Worm (Caenorhabditis elegans) whole organism, L1 larva: ENCODE results near the gene cest-6.
A peak's percentile ranks its signal among the peaks of the same experiment; 100 is the strongest.

Experiments
- C16A3.4 ChIP-seq: fragments of 150-350 bp; optimal IDR thresholded peaks from 2 replicates; lab custom pipeline; 2014; ENCODE audit warnings: missing biosample characterization, missing genetic modification characterization
- C34B4.2 ChIP-seq: sonication (generic microtip); optimal IDR thresholded peaks from 2 replicates; lab custom pipeline; 2017; ENCODE audit warnings: mild to moderate bottlenecking, missing genetic modification characterization, missing compliant biosample characterization
- F16B12.6 ChIP-seq: fragments of 150-350 bp; optimal IDR thresholded peaks from 2 replicates; lab custom pipeline; 2014; ENCODE audit warnings: missing biosample characterization, missing genetic modification characterization
- aha-1 ChIP-seq: fragments of 150-350 bp; optimal IDR thresholded peaks from 2 replicates; lab custom pipeline; 2014; ENCODE audit warnings: missing biosample characterization, missing genetic modification characterization
- alr-1 ChIP-seq: fragments of 200-800 bp; sonication (Bioruptor generic); optimal IDR thresholded peaks from 2 replicates; lab custom pipeline; 2018; ENCODE audit warnings: borderline replicate concordance, mild to moderate bottlenecking, missing genetic modification characterization, missing compliant biosample characterization
- ceh-82 ChIP-seq, 3 experiments: fragments of 150-350 bp in 1 of 3; sonication (generic microtip) in 2 of 3; optimal IDR thresholded peaks; 2 replicates each; lab custom pipeline; 2014 to 2017; ENCODE audit warnings: missing biosample characterization in 3 of 3, missing genetic modification characterization in 3 of 3
- ceh-90 ChIP-seq: sonication (generic microtip); optimal IDR thresholded peaks from 2 replicates; lab custom pipeline; 2016; ENCODE audit warnings: missing genetic modification characterization, missing compliant biosample characterization
- ces-1 ChIP-seq: fragments of 150-350 bp; optimal IDR thresholded peaks from 2 replicates; lab custom pipeline; 2014; ENCODE audit warnings: missing biosample characterization, missing genetic modification reagents, missing genetic modification characterization
- dsc-1 ChIP-seq: sonication (generic microtip); optimal IDR thresholded peaks from 2 replicates; lab custom pipeline; 2016; ENCODE audit warnings: mild to moderate bottlenecking, missing genetic modification characterization, missing compliant biosample characterization
- efl-1 ChIP-seq, 4 experiments: fragments of 150-350 bp; optimal IDR thresholded peaks in 3 of 4; peaks in 1 of 4; 1 replicate in 1 of 4; 2 replicates in 3 of 4; lab custom pipeline; 2014; ENCODE audit warnings: missing biosample characterization in 2 of 4, missing genetic modification characterization in 2 of 4, missing genetic modification reagents in 2 of 4
- efl-3 ChIP-seq: fragments of 200-800 bp; sonication (Bioruptor generic); optimal IDR thresholded peaks from 2 replicates; lab custom pipeline; 2018; ENCODE audit warnings: mild to moderate bottlenecking, missing genetic modification characterization, missing compliant biosample characterization
- egl-27 ChIP-seq, 2 experiments: fragments of 150-350 bp in 1 of 2; sonication (generic microtip); optimal IDR thresholded peaks; 3 replicates each; lab custom pipeline; 2017 to 2018; ENCODE audit warnings: missing biosample characterization in 2 of 2, missing genetic modification characterization in 2 of 2, missing genetic modification reagents in 2 of 2
- ets-5 ChIP-seq: fragments of 200-800 bp; sonication (Bioruptor generic); IDR thresholded peaks from 2 replicates; pipeline ENCODE4 v1.3.6; 2022; ENCODE audit warnings: missing genetic modification characterization, missing compliant biosample characterization
- fkh-10 ChIP-seq: sonication (generic microtip); optimal IDR thresholded peaks from 2 replicates; lab custom pipeline; 2017; ENCODE audit warnings: missing biosample characterization, missing genetic modification reagents, missing genetic modification characterization
- grh-1 ChIP-seq: fragments of 200-800 bp; sonication (Bioruptor generic); IDR thresholded peaks from 2 replicates; pipeline ENCODE4 v1.3.6; 2022; ENCODE audit warnings: missing genetic modification reagents, missing genetic modification characterization, missing compliant biosample characterization
- hlh-17 ChIP-seq: fragments of 200-800 bp; sonication (Bioruptor generic); optimal IDR thresholded peaks from 2 replicates; lab custom pipeline; 2018; ENCODE audit warnings: missing genetic modification characterization, mild to moderate bottlenecking, missing compliant biosample characterization, moderate library complexity, borderline replicate concordance
- hlh-4 ChIP-seq: sonication (generic microtip); optimal IDR thresholded peaks from 2 replicates; lab custom pipeline; 2016; ENCODE audit warnings: mild to moderate bottlenecking, missing genetic modification characterization, missing compliant biosample characterization
- hpl-2 ChIP-seq: fragments of 150-350 bp; optimal IDR thresholded peaks from 2 replicates; lab custom pipeline; 2014; ENCODE audit warnings: missing biosample characterization, missing genetic modification reagents, missing genetic modification characterization
- isw-1 ChIP-seq: fragments of 200-800 bp; sonication (Bioruptor generic); IDR thresholded peaks from 2 replicates; pipeline ENCODE4 v1.3.6; 2022; ENCODE audit warnings: missing genetic modification characterization, missing compliant biosample characterization
- jun-1 ChIP-seq: fragments of 150-350 bp; optimal IDR thresholded peaks from 2 replicates; lab custom pipeline; 2014; ENCODE audit warnings: missing biosample characterization, missing genetic modification reagents, missing genetic modification characterization
- lin-14 ChIP-seq: fragments of 200-800 bp; sonication (Bioruptor generic); optimal IDR thresholded peaks from 2 replicates; lab custom pipeline; 2018; ENCODE audit warnings: mild to moderate bottlenecking, missing genetic modification characterization, moderate library complexity, missing compliant biosample characterization
- lin-15B ChIP-seq: fragments of 150-350 bp; sonication (generic microtip); optimal IDR thresholded peaks from 3 replicates; lab custom pipeline; 2014; ENCODE audit warnings: missing biosample characterization, missing genetic modification characterization
- lin-39 ChIP-seq: fragments of 150-350 bp; optimal IDR thresholded peaks from 2 replicates; lab custom pipeline; 2014; ENCODE audit warnings: missing biosample characterization, missing genetic modification reagents, missing genetic modification characterization
- lir-3 ChIP-seq: sonication (generic microtip); optimal IDR thresholded peaks from 2 replicates; lab custom pipeline; 2016; ENCODE audit warnings: mild to moderate bottlenecking, missing genetic modification characterization, moderate library complexity, missing compliant biosample characterization; ENCODE audit not compliant: poor library complexity
- mab-9 ChIP-seq: fragments of 200-800 bp; sonication (Bioruptor generic); IDR thresholded peaks from 2 replicates; pipeline ENCODE4 v1.3.6; 2022; ENCODE audit warnings: missing genetic modification reagents, missing genetic modification characterization, missing compliant biosample characterization
- mep-1 ChIP-seq: fragments of 150-350 bp; optimal IDR thresholded peaks from 2 replicates; lab custom pipeline; 2014; ENCODE audit warnings: missing biosample characterization, missing genetic modification characterization
- nhr-12 ChIP-seq: sonication (generic microtip); optimal IDR thresholded peaks from 2 replicates; lab custom pipeline; 2017; ENCODE audit warnings: missing biosample characterization, missing genetic modification characterization
- nhr-20 ChIP-seq: sonication (generic microtip); optimal IDR thresholded peaks from 2 replicates; lab custom pipeline; 2016; ENCODE audit warnings: mild to moderate bottlenecking, missing genetic modification characterization, missing compliant biosample characterization
- nhr-28 ChIP-seq: fragments of 150-350 bp; optimal IDR thresholded peaks from 2 replicates; lab custom pipeline; 2014; ENCODE audit warnings: missing biosample characterization, missing genetic modification characterization
- nhr-47 ChIP-seq: sonication (generic microtip); optimal IDR thresholded peaks from 2 replicates; lab custom pipeline; 2016; ENCODE audit warnings: mild to moderate bottlenecking, missing genetic modification characterization, moderate library complexity, missing compliant biosample characterization
- nhr-71 ChIP-seq: sonication (generic microtip); optimal IDR thresholded peaks from 2 replicates; lab custom pipeline; 2016; ENCODE audit warnings: mild to moderate bottlenecking, missing genetic modification characterization, moderate library complexity, missing compliant biosample characterization
- nhr-76 ChIP-seq: sonication (generic microtip); optimal IDR thresholded peaks from 2 replicates; lab custom pipeline; 2017; ENCODE audit warnings: missing biosample characterization, missing genetic modification characterization
- nhr-77 ChIP-seq: fragments of 150-350 bp; optimal IDR thresholded peaks from 2 replicates; lab custom pipeline; 2014; ENCODE audit warnings: missing biosample characterization, missing genetic modification characterization
- nhr-85 ChIP-seq: sonication (generic microtip); peaks from one replicate; lab custom pipeline; 2016; ENCODE audit warnings: missing genetic modification characterization, inconsistent platforms, missing compliant biosample characterization
- nhr-90 ChIP-seq: sonication (generic microtip); optimal IDR thresholded peaks from 2 replicates; lab custom pipeline; 2016; ENCODE audit warnings: mild to moderate bottlenecking, missing genetic modification characterization, missing compliant biosample characterization; ENCODE audit not compliant: poor library complexity
- pag-3 ChIP-seq: sonication (generic microtip); optimal IDR thresholded peaks from 2 replicates; lab custom pipeline; 2017; ENCODE audit warnings: missing genetic modification characterization, mild to moderate bottlenecking, missing compliant biosample characterization, antibody characterized with exemption, borderline replicate concordance; ENCODE audit not compliant: insufficient read depth
- pqm-1 ChIP-seq: sonication (generic microtip); optimal IDR thresholded peaks from 3 replicates; lab custom pipeline; 2017; ENCODE audit warnings: missing biosample characterization, missing genetic modification characterization
- snpc-4 ChIP-seq: fragments of 150-350 bp; optimal IDR thresholded peaks from 2 replicates; lab custom pipeline; 2014; ENCODE audit warnings: missing biosample characterization, missing genetic modification characterization
- snu-23 ChIP-seq: sonication (generic microtip); optimal IDR thresholded peaks from 2 replicates; lab custom pipeline; 2016; ENCODE audit warnings: missing genetic modification characterization, missing compliant biosample characterization
- swsn-7 ChIP-seq: sonication (generic microtip); optimal IDR thresholded peaks from 2 replicates; lab custom pipeline; 2016; ENCODE audit warnings: missing genetic modification characterization, missing compliant biosample characterization
- tbx-2 ChIP-seq: sonication (generic microtip); optimal IDR thresholded peaks from 2 replicates; lab custom pipeline; 2016; ENCODE audit warnings: missing genetic modification characterization, missing compliant biosample characterization
- tlp-1 ChIP-seq: fragments of 150-350 bp; optimal IDR thresholded peaks from 2 replicates; lab custom pipeline; 2014; ENCODE audit warnings: missing biosample characterization, missing genetic modification characterization
- unc-130 ChIP-seq: fragments of 150-350 bp; optimal IDR thresholded peaks from 2 replicates; lab custom pipeline; 2017; ENCODE audit warnings: missing biosample characterization, missing genetic modification characterization, inconsistent platforms
- unc-30 ChIP-seq: sonication (generic microtip); optimal IDR thresholded peaks from 2 replicates; lab custom pipeline; 2017; ENCODE audit warnings: missing biosample characterization, missing genetic modification characterization
- unc-62 ChIP-seq: fragments of 150-350 bp; optimal IDR thresholded peaks from 2 replicates; lab custom pipeline; 2014; ENCODE audit warnings: missing biosample characterization, missing genetic modification reagents, missing genetic modification characterization
- unc-86 ChIP-seq: sonication (generic microtip); optimal IDR thresholded peaks from 2 replicates; lab custom pipeline; 2016; ENCODE audit warnings: missing genetic modification characterization, missing compliant biosample characterization
- vab-15 ChIP-seq: sonication (generic microtip); optimal IDR thresholded peaks from 2 replicates; lab custom pipeline; 2017; ENCODE audit warnings: missing genotype, mild to moderate bottlenecking, missing genetic modification characterization, missing compliant biosample characterization
- xbp-1 ChIP-seq: sonication (generic microtip); optimal IDR thresholded peaks from 2 replicates; lab custom pipeline; 2016; ENCODE audit warnings: missing genetic modification characterization, missing compliant biosample characterization
- zag-1 ChIP-seq: fragments of 150-350 bp; optimal IDR thresholded peaks from 2 replicates; lab custom pipeline; 2014; ENCODE audit warnings: missing biosample characterization, missing genetic modification characterization
- ztf-11 ChIP-seq, 2 experiments: sonication (generic microtip); optimal IDR thresholded peaks; 2 replicates each; lab custom pipeline; 2016 to 2017; ENCODE audit warnings: missing genetic modification characterization in 2 of 2, missing biosample characterization in 1 of 2, missing compliant biosample characterization in 1 of 2
- ztf-4 ChIP-seq: fragments of 150-350 bp; optimal IDR thresholded peaks from 2 replicates; lab custom pipeline; 2014; ENCODE audit warnings: missing biosample characterization, missing genetic modification characterization

Gene cest-6

ce11 chrIV:6954682-6955081, 26.4 kb upstream of the cest-6 start (continued):
- TF ChIP-seq nhr-47 (tag; lab: Kevin White, UChicago) (peak; percentile 24), pqm-1 (tag; lab: Kevin White, UChicago) (no peak), nhr-85 (no peak), ceh-90 (no peak), efl-1 (optimal IDR thresholded peaks at IDR 0.05; lab: Kevin White, UChicago) (peak in 1 of 2 experiments; percentile 43), efl-1 (GFP tag; optimal IDR thresholded peaks at IDR 0.05 in 1 of 2; lab: Kevin White, UChicago) (peak in 1 of 2 experiments; percentile 41), unc-86 (tag; lab: Kevin White, UChicago) (peak; percentile 59), alr-1 (no peak), zag-1 (tag; lab: Kevin White, UChicago) (no peak), tbx-2 (no peak), nhr-28 (tag; lab: Kevin White, UChicago) (no peak), C16A3.4 (tag; lab: Kevin White, UChicago) (no peak), dsc-1 (no peak), fkh-10 (GFP tag; lab: Kevin White, UChicago) (peak; percentile 95), snpc-4 (tag; lab: Kevin White, UChicago) (no peak), lir-3 (tag; lab: Kevin White, UChicago) (no peak), tlp-1 (tag; lab: Kevin White, UChicago) (no peak), hpl-2 (GFP tag; lab: Kevin White, UChicago) (no peak), nhr-90 (tag; lab: Kevin White, UChicago) (no peak), isw-1 (peak; percentile 8; the same call in 1 of the 2 replicates), ztf-4 (tag; lab: Kevin White, UChicago) (no peak), F16B12.6 (tag; lab: Kevin White, UChicago) (no peak), xbp-1 (tag; lab: Kevin White, UChicago) (no peak), unc-30 (tag; lab: Kevin White, UChicago) (no peak), ets-5 (GFP tag; lab: Robert Waterston, UW) (no peak), nhr-12 (tag; lab: Kevin White, UChicago) (no peak), jun-1 (tag; lab: Kevin White, UChicago) (no peak), snu-23 (GFP tag; lab: Kevin White, UChicago) (no peak), ces-1 (GFP tag; lab: Kevin White, UChicago) (no peak), ceh-82 (tag; optimal IDR thresholded peaks at IDR 0.05; lab: Kevin White, UChicago) (no peak), mab-9 (no peak), nhr-20 (no peak)

DNA sequence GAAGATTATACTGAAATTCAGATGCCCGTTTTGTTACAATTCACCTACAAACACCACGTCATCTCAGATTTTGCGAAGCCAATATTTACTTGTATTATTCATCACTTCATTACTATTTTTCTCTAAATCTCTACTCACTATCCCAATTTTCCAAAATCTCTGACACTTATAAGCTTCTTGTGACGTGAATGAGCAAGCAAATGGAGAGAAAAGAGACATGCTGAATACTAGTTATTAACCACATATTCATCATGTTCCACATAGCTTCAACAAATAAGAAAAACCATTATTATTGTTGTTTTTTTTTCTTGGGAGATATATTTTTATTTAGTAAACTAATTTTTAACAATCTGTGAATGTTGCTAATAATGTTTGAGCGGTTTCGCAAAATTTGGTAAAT, 22.9 kb upstream of the cest-6 start:
- no peak for TF ChIP-seq egl-27 (tag; optimal IDR thresholded peaks at IDR 0.05; lab: Kevin White, UChicago)
- TF ChIP-seq jun-1 (tag; lab: Kevin White, UChicago), result no peak
- TF ChIP-seq hlh-17 (GFP tag; lab: Kevin White, UChicago), result no peak
- no peak for TF ChIP-seq unc-62
- TF ChIP-seq nhr-76 (tag; lab: Kevin White, UChicago), result no peak
- TF ChIP-seq nhr-71 (tag; lab: Kevin White, UChicago), result no peak
- TF ChIP-seq lin-14 (GFP tag; lab: Kevin White, UChicago), result no peak
- no peak for TF ChIP-seq efl-3
- no peak for TF ChIP-seq lin-39 (tag; lab: Kevin White, UChicago)
- no peak for TF ChIP-seq mep-1 (tag; lab: Kevin White, UChicago)
- no peak for TF ChIP-seq ztf-11 (tag; optimal IDR thresholded peaks at IDR 0.05; lab: Kevin White, UChicago)
- no peak for TF ChIP-seq pag-3 (tag; lab: Kevin White, UChicago)
- no peak for TF ChIP-seq ceh-82 (tag; optimal IDR thresholded peaks at IDR 0.05; lab: Kevin White, UChicago)
- no peak for TF ChIP-seq grh-1 (GFP tag; lab: Robert Waterston, UW)
- TF ChIP-seq nhr-77 (tag; lab: Kevin White, UChicago), result no peak
- no peak for TF ChIP-seq efl-1 (optimal IDR thresholded peaks at IDR 0.05; lab: Kevin White, UChicago)
- TF ChIP-seq efl-1 (GFP tag; optimal IDR thresholded peaks at IDR 0.05 in 1 of 2; lab: Kevin White, UChicago), result peak in 1 of 2 experiments; percentile 70
- TF ChIP-seq hlh-4 (tag; lab: Kevin White, UChicago), result no peak
- no peak for TF ChIP-seq C34B4.2 (tag; lab: Kevin White, UChicago)
- TF ChIP-seq swsn-7, result no peak
- TF ChIP-seq nhr-20, result no peak
- no peak for TF ChIP-seq lin-15B (tag; lab: Kevin White, UChicago)
- no peak for TF ChIP-seq unc-130 (tag; lab: Kevin White, UChicago)
- no peak for TF ChIP-seq tbx-2
- no peak for TF ChIP-seq nhr-12 (tag; lab: Kevin White, UChicago)
- TF ChIP-seq zag-1 (tag; lab: Kevin White, UChicago), result no peak
- no peak for TF ChIP-seq ets-5 (GFP tag; lab: Robert Waterston, UW)
- TF ChIP-seq dsc-1, result peak; percentile 69
- TF ChIP-seq aha-1 (tag; lab: Kevin White, UChicago), result no peak
- no peak for TF ChIP-seq vab-15 (tag; lab: Kevin White, UChicago)
